Worm (Caenorhabditis elegans) whole organism, L1 larva: Measurements from ENCODE around the gene W09H1.4.
A peak's percentile ranks its signal among the peaks of the same experiment; 100 is the strongest.

Experiments
- C04F5.9 ChIP-seq: sonication (generic microtip); optimal IDR thresholded peaks from 2 replicates; lab custom pipeline; 2016; ENCODE audit warnings: missing genetic modification characterization, missing compliant biosample characterization
- C16A3.4 ChIP-seq: fragments of 150-350 bp; optimal IDR thresholded peaks from 2 replicates; lab custom pipeline; 2014; ENCODE audit warnings: missing biosample characterization, missing genetic modification characterization
- C34B4.2 ChIP-seq: sonication (generic microtip); optimal IDR thresholded peaks from 2 replicates; lab custom pipeline; 2017; ENCODE audit warnings: mild to moderate bottlenecking, missing genetic modification characterization, missing compliant biosample characterization
- F16B12.6 ChIP-seq: fragments of 150-350 bp; optimal IDR thresholded peaks from 2 replicates; lab custom pipeline; 2014; ENCODE audit warnings: missing biosample characterization, missing genetic modification characterization
- Y116A8C.19 ChIP-seq: sonication (generic microtip); optimal IDR thresholded peaks from 2 replicates; lab custom pipeline; 2016; ENCODE audit warnings: missing compliant biosample characterization, missing genetic modification characterization, borderline replicate concordance
- blmp-1 ChIP-seq: fragments of 150-350 bp; optimal IDR thresholded peaks from 2 replicates; lab custom pipeline; 2014; ENCODE audit warnings: missing biosample characterization, missing genetic modification characterization
- ceh-90 ChIP-seq: sonication (generic microtip); optimal IDR thresholded peaks from 2 replicates; lab custom pipeline; 2016; ENCODE audit warnings: missing genetic modification characterization, missing compliant biosample characterization
- ces-1 ChIP-seq: fragments of 150-350 bp; optimal IDR thresholded peaks from 2 replicates; lab custom pipeline; 2014; ENCODE audit warnings: missing biosample characterization, missing genetic modification reagents, missing genetic modification characterization
- dpl-1 ChIP-seq, 3 experiments: fragments of 150-350 bp in 2 of 3; sonication (generic microtip) in 1 of 3; optimal IDR thresholded peaks; 2 replicates each; lab custom pipeline; 2014 to 2017; ENCODE audit warnings: missing biosample characterization in 3 of 3, missing genetic modification characterization in 3 of 3, missing genetic modification reagents in 3 of 3
- dsc-1 ChIP-seq: sonication (generic microtip); optimal IDR thresholded peaks from 2 replicates; lab custom pipeline; 2016; ENCODE audit warnings: mild to moderate bottlenecking, missing genetic modification characterization, missing compliant biosample characterization
- efl-1 ChIP-seq, 4 experiments: fragments of 150-350 bp; optimal IDR thresholded peaks in 3 of 4; peaks in 1 of 4; 1 replicate in 1 of 4; 2 replicates in 3 of 4; lab custom pipeline; 2014; ENCODE audit warnings: missing biosample characterization in 2 of 4, missing genetic modification characterization in 2 of 4, missing genetic modification reagents in 2 of 4
- efl-3 ChIP-seq: fragments of 200-800 bp; sonication (Bioruptor generic); optimal IDR thresholded peaks from 2 replicates; lab custom pipeline; 2018; ENCODE audit warnings: mild to moderate bottlenecking, missing genetic modification characterization, missing compliant biosample characterization
- egl-13 ChIP-seq: sonication (generic microtip); optimal IDR thresholded peaks from 2 replicates; lab custom pipeline; 2016; ENCODE audit warnings: missing genotype, missing genetic modification reagents, missing genetic modification characterization, missing compliant biosample characterization
- egl-27 ChIP-seq, 2 experiments: fragments of 150-350 bp in 1 of 2; sonication (generic microtip); optimal IDR thresholded peaks; 3 replicates each; lab custom pipeline; 2017 to 2018; ENCODE audit warnings: missing biosample characterization in 2 of 2, missing genetic modification characterization in 2 of 2, missing genetic modification reagents in 2 of 2
- ets-5 ChIP-seq: fragments of 200-800 bp; sonication (Bioruptor generic); IDR thresholded peaks from 2 replicates; pipeline ENCODE4 v1.3.6; 2022; ENCODE audit warnings: missing genetic modification characterization, missing compliant biosample characterization
- fkh-10 ChIP-seq: sonication (generic microtip); optimal IDR thresholded peaks from 2 replicates; lab custom pipeline; 2017; ENCODE audit warnings: missing biosample characterization, missing genetic modification reagents, missing genetic modification characterization
- fkh-4 ChIP-seq: sonication (generic microtip); optimal IDR thresholded peaks from 2 replicates; lab custom pipeline; 2016; ENCODE audit warnings: missing compliant biosample characterization, missing genetic modification characterization, borderline replicate concordance
- fkh-8 ChIP-seq: sonication (generic microtip); optimal IDR thresholded peaks from 2 replicates; lab custom pipeline; 2016; ENCODE audit warnings: mild to moderate bottlenecking, missing genetic modification characterization, missing compliant biosample characterization
- fos-1 ChIP-seq: fragments of 150-350 bp; optimal IDR thresholded peaks from 2 replicates; lab custom pipeline; 2014; ENCODE audit warnings: missing biosample characterization, missing genetic modification characterization
- hpl-2 ChIP-seq: fragments of 150-350 bp; optimal IDR thresholded peaks from 2 replicates; lab custom pipeline; 2014; ENCODE audit warnings: missing biosample characterization, missing genetic modification reagents, missing genetic modification characterization
- isw-1 ChIP-seq: fragments of 200-800 bp; sonication (Bioruptor generic); IDR thresholded peaks from 2 replicates; pipeline ENCODE4 v1.3.6; 2022; ENCODE audit warnings: missing genetic modification characterization, missing compliant biosample characterization
- jun-1 ChIP-seq: fragments of 150-350 bp; optimal IDR thresholded peaks from 2 replicates; lab custom pipeline; 2014; ENCODE audit warnings: missing biosample characterization, missing genetic modification reagents, missing genetic modification characterization
- lin-14 ChIP-seq: fragments of 200-800 bp; sonication (Bioruptor generic); optimal IDR thresholded peaks from 2 replicates; lab custom pipeline; 2018; ENCODE audit warnings: mild to moderate bottlenecking, missing genetic modification characterization, moderate library complexity, missing compliant biosample characterization
- lin-15B ChIP-seq: fragments of 150-350 bp; sonication (generic microtip); optimal IDR thresholded peaks from 3 replicates; lab custom pipeline; 2014; ENCODE audit warnings: missing biosample characterization, missing genetic modification characterization
- lin-39 ChIP-seq: fragments of 150-350 bp; optimal IDR thresholded peaks from 2 replicates; lab custom pipeline; 2014; ENCODE audit warnings: missing biosample characterization, missing genetic modification reagents, missing genetic modification characterization
- lsy-2 ChIP-seq, 2 experiments: fragments of 150-350 bp; optimal IDR thresholded peaks; 2 replicates each; lab custom pipeline; 2014; ENCODE audit warnings: missing biosample characterization in 2 of 2, missing genetic modification characterization in 2 of 2
- mab-9 ChIP-seq: fragments of 200-800 bp; sonication (Bioruptor generic); IDR thresholded peaks from 2 replicates; pipeline ENCODE4 v1.3.6; 2022; ENCODE audit warnings: missing genetic modification reagents, missing genetic modification characterization, missing compliant biosample characterization
- mdl-1 ChIP-seq, 2 experiments: fragments of 150-350 bp; optimal IDR thresholded peaks; 2 replicates each; lab custom pipeline; 2014 to 2017; ENCODE audit warnings: missing biosample characterization in 2 of 2, missing genetic modification characterization in 2 of 2, inconsistent platforms in 1 of 2
- mef-2 ChIP-seq: fragments of 150-350 bp; optimal IDR thresholded peaks from 2 replicates; lab custom pipeline; 2014; ENCODE audit warnings: missing biosample characterization, missing genetic modification characterization
- mep-1 ChIP-seq: fragments of 150-350 bp; optimal IDR thresholded peaks from 2 replicates; lab custom pipeline; 2014; ENCODE audit warnings: missing biosample characterization, missing genetic modification characterization
- nhr-12 ChIP-seq: sonication (generic microtip); optimal IDR thresholded peaks from 2 replicates; lab custom pipeline; 2017; ENCODE audit warnings: missing biosample characterization, missing genetic modification characterization
- nhr-47 ChIP-seq: sonication (generic microtip); optimal IDR thresholded peaks from 2 replicates; lab custom pipeline; 2016; ENCODE audit warnings: mild to moderate bottlenecking, missing genetic modification characterization, moderate library complexity, missing compliant biosample characterization
- nhr-77 ChIP-seq: fragments of 150-350 bp; optimal IDR thresholded peaks from 2 replicates; lab custom pipeline; 2014; ENCODE audit warnings: missing biosample characterization, missing genetic modification characterization
- nhr-84 ChIP-seq: sonication (generic microtip); optimal IDR thresholded peaks from 2 replicates; lab custom pipeline; 2017; ENCODE audit warnings: missing biosample characterization, missing genetic modification characterization
- nhr-85 ChIP-seq: sonication (generic microtip); peaks from one replicate; lab custom pipeline; 2016; ENCODE audit warnings: missing genetic modification characterization, inconsistent platforms, missing compliant biosample characterization
- nhr-90 ChIP-seq: sonication (generic microtip); optimal IDR thresholded peaks from 2 replicates; lab custom pipeline; 2016; ENCODE audit warnings: mild to moderate bottlenecking, missing genetic modification characterization, missing compliant biosample characterization; ENCODE audit not compliant: poor library complexity
- skn-1 ChIP-seq: fragments of 150-350 bp; optimal IDR thresholded peaks from 2 replicates; lab custom pipeline; 2014; ENCODE audit warnings: missing biosample characterization, missing genetic modification characterization
- snu-23 ChIP-seq: sonication (generic microtip); optimal IDR thresholded peaks from 2 replicates; lab custom pipeline; 2016; ENCODE audit warnings: missing genetic modification characterization, missing compliant biosample characterization
- sox-4 ChIP-seq: sonication (generic microtip); optimal IDR thresholded peaks from 2 replicates; lab custom pipeline; 2016; ENCODE audit warnings: missing genetic modification characterization, missing compliant biosample characterization
- tbx-2 ChIP-seq: sonication (generic microtip); optimal IDR thresholded peaks from 2 replicates; lab custom pipeline; 2016; ENCODE audit warnings: missing genetic modification characterization, missing compliant biosample characterization
- tlp-1 ChIP-seq: fragments of 150-350 bp; optimal IDR thresholded peaks from 2 replicates; lab custom pipeline; 2014; ENCODE audit warnings: missing biosample characterization, missing genetic modification characterization
- unc-130 ChIP-seq: fragments of 150-350 bp; optimal IDR thresholded peaks from 2 replicates; lab custom pipeline; 2017; ENCODE audit warnings: missing biosample characterization, missing genetic modification characterization, inconsistent platforms
- xbp-1 ChIP-seq: sonication (generic microtip); optimal IDR thresholded peaks from 2 replicates; lab custom pipeline; 2016; ENCODE audit warnings: missing genetic modification characterization, missing compliant biosample characterization
- zag-1 ChIP-seq: fragments of 150-350 bp; optimal IDR thresholded peaks from 2 replicates; lab custom pipeline; 2014; ENCODE audit warnings: missing biosample characterization, missing genetic modification characterization
- ztf-11 ChIP-seq, 2 experiments: sonication (generic microtip); optimal IDR thresholded peaks; 2 replicates each; lab custom pipeline; 2016 to 2017; ENCODE audit warnings: missing genetic modification characterization in 2 of 2, missing biosample characterization in 1 of 2, missing compliant biosample characterization in 1 of 2

The W09H1.4 gene

ce11 chrII:13199674-13200215 is 16.4 kb downstream of the W09H1.4 start, which contains the start of gene btf-1 (continued):
- TF ChIP-seq lin-14 (GFP tag; lab: Kevin White, UChicago) (peak; percentile 88), lin-39 (tag; lab: Kevin White, UChicago) (peak; percentile 60), ces-1 (GFP tag; lab: Kevin White, UChicago) (no peak)

- TF ChIP-seq efl-1 (optimal IDR thresholded peaks at IDR 0.05; lab: Kevin White, UChicago) = no peak
- peak in 1 of 2 experiments; percentile 29 for TF ChIP-seq efl-1 (GFP tag; optimal IDR thresholded peaks at IDR 0.05 in 1 of 2; lab: Kevin White, UChicago)
- no peak for TF ChIP-seq ets-5 (GFP tag; lab: Robert Waterston, UW)
These were observed 32.5 kb downstream of the W09H1.4 start, which contains the start of gene F15D4.2 for ce11 chrII:13215792-13216191. F15D4.2 (plus strand) TSS chrII:13216092.

- TF ChIP-seq xbp-1 (tag; lab: Kevin White, UChicago) (no peak), dsc-1 (peak; percentile 64)
These were observed 36.0 kb downstream of the W09H1.4 start for ce11 chrII:13219373-13219772.

- TF ChIP-seq efl-3 (GFP tag; lab: Kevin White, UChicago) = no peak
- no peak for TF ChIP-seq nhr-12 (tag; lab: Kevin White, UChicago)
- no peak for TF ChIP-seq nhr-90 (tag; lab: Kevin White, UChicago)
- no peak for TF ChIP-seq ets-5 (GFP tag; lab: Robert Waterston, UW)
- TF ChIP-seq mef-2 (tag; lab: Kevin White, UChicago) = no peak
- TF ChIP-seq F16B12.6 (tag; lab: Kevin White, UChicago) = no peak
- TF ChIP-seq mep-1 = no peak
- TF ChIP-seq fos-1 (tag; lab: Kevin White, UChicago) = no peak
- no peak for TF ChIP-seq ceh-90
- no peak for TF ChIP-seq mab-9 (GFP tag; lab: Robert Waterston, UW)
- no peak for TF ChIP-seq mdl-1 (tag; optimal IDR thresholded peaks at IDR 0.05; lab: Kevin White, UChicago)
- TF ChIP-seq zag-1 = no peak
- no peak for TF ChIP-seq skn-1
- TF ChIP-seq fkh-8 (tag; lab: Kevin White, UChicago) = peak; percentile 56
- no peak for TF ChIP-seq blmp-1
- no peak for TF ChIP-seq Y116A8C.19 (tag; lab: Kevin White, UChicago)
- TF ChIP-seq lin-15B (tag; lab: Kevin White, UChicago) = no peak
- TF ChIP-seq nhr-84 (tag; lab: Kevin White, UChicago) = no peak
- TF ChIP-seq C04F5.9 = no peak
- TF ChIP-seq nhr-85 = peak; percentile 44
- no peak for TF ChIP-seq egl-27 (tag; optimal IDR thresholded peaks at IDR 0.05; lab: Kevin White, UChicago)
- no peak for TF ChIP-seq ztf-11 (tag; optimal IDR thresholded peaks at IDR 0.05; lab: Kevin White, UChicago)
- TF ChIP-seq unc-130 (tag; lab: Kevin White, UChicago) = no peak
- TF ChIP-seq egl-13 (tag; lab: Kevin White, UChicago) = no peak
- TF ChIP-seq lin-14 (GFP tag; lab: Kevin White, UChicago) = peak; percentile 24
- TF ChIP-seq tbx-2 (tag; lab: Kevin White, UChicago) = no peak
- TF ChIP-seq C16A3.4 (tag; lab: Kevin White, UChicago) = no peak
- TF ChIP-seq fkh-4 = no peak
- TF ChIP-seq snu-23 (GFP tag; lab: Kevin White, UChicago) = no peak
- no peak for TF ChIP-seq hpl-2 (GFP tag; lab: Kevin White, UChicago)
- TF ChIP-seq fkh-10 = no peak
- no peak for TF ChIP-seq tlp-1
- peak; percentile 31 for TF ChIP-seq nhr-47 (tag; lab: Kevin White, UChicago)
- no peak for TF ChIP-seq isw-1 (GFP tag; lab: Robert Waterston, UW)
- TF ChIP-seq ces-1 (GFP tag; lab: Kevin White, UChicago) = no peak
- no peak for TF ChIP-seq jun-1
- no peak for TF ChIP-seq nhr-77 (tag; lab: Kevin White, UChicago)
- TF ChIP-seq lsy-2 (tag; optimal IDR thresholded peaks at IDR 0.05; lab: Kevin White, UChicago) = no peak
- no peak for TF ChIP-seq efl-1 (optimal IDR thresholded peaks at IDR 0.05; lab: Kevin White, UChicago)
- peak in 1 of 2 experiments; percentile 32 for TF ChIP-seq efl-1 (GFP tag; optimal IDR thresholded peaks at IDR 0.05 in 1 of 2; lab: Kevin White, UChicago)
- TF ChIP-seq C34B4.2 = no peak
- no peak for TF ChIP-seq dpl-1 (GFP tag; optimal IDR thresholded peaks at IDR 0.05; lab: Kevin White, UChicago)
- TF ChIP-seq sox-4 (tag; lab: Kevin White, UChicago) = no peak
These were observed 47.3 kb downstream of the W09H1.4 start for ce11 chrII:13230489-13231196.
